Worm (Caenorhabditis elegans) whole organism, young adult: ENCODE measurements around the gene ZK1098.3.

Source experiments
- B0035.1 ChIP-seq: sonication (generic microtip); optimal IDR thresholded peaks from 2 replicates; lab custom pipeline; 2016; ENCODE audit warnings: missing genetic modification characterization, mild to moderate bottlenecking, missing compliant biosample characterization, missing genotype, missing genetic modification reagents
- B0261.1 ChIP-seq: sonication (generic microtip); optimal IDR thresholded peaks from 2 replicates; lab custom pipeline; 2016; ENCODE audit warnings: mild to moderate bottlenecking, missing genetic modification characterization, moderate library complexity, missing compliant biosample characterization
- C17E4.6 ChIP-seq: fragments of 200-800 bp; sonication (Bioruptor generic); IDR thresholded peaks from 2 replicates; pipeline ENCODE4 v1.3.6; 2022; ENCODE audit warnings: missing genetic modification reagents, missing genetic modification characterization, missing compliant biosample characterization
- D2030.7 ChIP-seq: fragments of 200-800 bp; sonication (Bioruptor generic); IDR thresholded peaks from 2 replicates; pipeline ENCODE4 v1.3.6; 2022; ENCODE audit warnings: missing genetic modification reagents, missing genetic modification characterization, missing compliant biosample characterization
- F22D6.2 ChIP-seq: sonication (generic microtip); optimal IDR thresholded peaks from 2 replicates; lab custom pipeline; 2016; ENCODE audit warnings: mild to moderate bottlenecking, missing genetic modification characterization, missing compliant biosample characterization
- F23B12.7 ChIP-seq: sonication (generic microtip); optimal IDR thresholded peaks from 2 replicates; lab custom pipeline; 2017; ENCODE audit warnings: missing genetic modification characterization, mild to moderate bottlenecking, missing compliant biosample characterization, antibody characterized with exemption, moderate library complexity; ENCODE audit not compliant: insufficient read depth
- F52B5.7 ChIP-seq: sonication (generic microtip); optimal IDR thresholded peaks from 2 replicates; lab custom pipeline; 2016; ENCODE audit warnings: mild to moderate bottlenecking, missing genetic modification characterization, missing compliant biosample characterization
- F57C9.4 ChIP-seq: sonication (generic microtip); optimal IDR thresholded peaks from 2 replicates; lab custom pipeline; 2017; ENCODE audit warnings: mild to moderate bottlenecking, missing genetic modification characterization, missing compliant biosample characterization
- K12H6.12 ChIP-seq: fragments of 200-800 bp; sonication (Bioruptor generic); optimal IDR thresholded peaks from 2 replicates; lab custom pipeline; 2018; ENCODE audit warnings: mild to moderate bottlenecking, missing genetic modification characterization, missing compliant biosample characterization
- T07F8.4 ChIP-seq: sonication (generic microtip); optimal IDR thresholded peaks from 2 replicates; lab custom pipeline; 2016; ENCODE audit warnings: mild to moderate bottlenecking, missing genetic modification characterization, moderate library complexity, missing compliant biosample characterization
- T26A5.8 ChIP-seq: sonication (generic microtip); optimal IDR thresholded peaks from 2 replicates; lab custom pipeline; 2016; ENCODE audit warnings: missing genetic modification characterization, missing compliant biosample characterization
- Y53G8AR.9 ChIP-seq: fragments of 200-800 bp; sonication (Bioruptor generic); conservative IDR thresholded peaks from 2 replicates; pipeline ENCODE4 v1.3.6; 2022; ENCODE audit warnings: missing genetic modification reagents, missing genetic modification characterization, missing compliant biosample characterization
- Y95B8A.8 ChIP-seq: fragments of 200-800 bp; sonication (Bioruptor generic); IDR thresholded peaks from 2 replicates; pipeline ENCODE4 v1.3.6; 2022; ENCODE audit warnings: missing genetic modification reagents, missing genetic modification characterization, missing compliant biosample characterization
- attf-3 ChIP-seq: fragments of 200-800 bp; sonication (Bioruptor generic); conservative IDR thresholded peaks from 2 replicates; pipeline ENCODE4 v1.3.6; 2022; ENCODE audit warnings: missing genetic modification reagents, missing genetic modification characterization, missing compliant biosample characterization
- attf-5 ChIP-seq: fragments of 200-800 bp; sonication (Bioruptor generic); optimal IDR thresholded peaks from 2 replicates; lab custom pipeline; 2018; ENCODE audit warnings: mild to moderate bottlenecking, missing genetic modification characterization, missing compliant biosample characterization
- ccch-3 ChIP-seq: fragments of 200-800 bp; sonication (Bioruptor generic); optimal IDR thresholded peaks from 2 replicates; lab custom pipeline; 2018; ENCODE audit warnings: mild to moderate bottlenecking, missing genetic modification characterization, missing compliant biosample characterization
- cebp-1 ChIP-seq, 2 experiments: fragments of 200-800 bp in 1 of 2; sonication (Bioruptor generic) in 1 of 2; sonication (generic microtip) in 1 of 2; IDR thresholded peaks in 1 of 2; optimal IDR thresholded peaks in 1 of 2; 2 replicates each; pipeline versions ENCODE4 v1.3.6 to Lab custom; 2017 to 2022; ENCODE audit warnings: missing compliant biosample characterization in 2 of 2, missing genetic modification characterization in 2 of 2, mild to moderate bottlenecking in 1 of 2, missing genetic modification reagents in 1 of 2, moderate library complexity in 1 of 2
- ceh-58 ChIP-seq: fragments of 200-800 bp; sonication (Bioruptor generic); IDR thresholded peaks from 2 replicates; pipeline ENCODE4 v1.3.6; 2022; ENCODE audit warnings: missing genetic modification characterization, missing compliant biosample characterization
- ets-4 ChIP-seq: fragments of 200-800 bp; sonication (Bioruptor generic); optimal IDR thresholded peaks from 2 replicates; lab custom pipeline; 2018; ENCODE audit warnings: mild to moderate bottlenecking, missing genetic modification characterization, missing compliant biosample characterization
- him-1 ChIP-seq: sonication (generic microtip); optimal IDR thresholded peaks from 2 replicates; lab custom pipeline; 2016; ENCODE audit warnings: missing genotype, missing genetic modification reagents, missing genetic modification characterization, missing compliant biosample characterization
- hsf-1 ChIP-seq: fragments of 200-800 bp; sonication (Bioruptor generic); IDR thresholded peaks from 2 replicates; pipeline ENCODE4 v1.3.6; 2022; ENCODE audit warnings: missing genetic modification reagents, missing genetic modification characterization, missing compliant biosample characterization
- lin-35 ChIP-seq, 3 experiments: fragments of 150-350 bp in 2 of 3; sonication (generic microtip) in 1 of 3; optimal IDR thresholded peaks; 2 replicates each; lab custom pipeline; 2014 to 2018; ENCODE audit warnings: missing biosample characterization in 3 of 3, missing genetic modification characterization in 3 of 3, missing genetic modification reagents in 3 of 3
- lir-1 ChIP-seq: fragments of 200-800 bp; sonication (Bioruptor generic); conservative IDR thresholded peaks from 2 replicates; pipeline ENCODE4 v1.3.6; 2022; ENCODE audit warnings: missing genetic modification reagents, missing genetic modification characterization, missing compliant biosample characterization
- madf-3 ChIP-seq: fragments of 200-800 bp; sonication (Bioruptor generic); IDR thresholded peaks from 2 replicates; pipeline ENCODE4 v1.3.6; 2022; ENCODE audit warnings: missing genetic modification reagents, missing genetic modification characterization, missing compliant biosample characterization
- nfya-2 ChIP-seq: fragments of 200-800 bp; sonication (Bioruptor generic); IDR thresholded peaks from 2 replicates; pipeline ENCODE4 v1.3.6; 2022; ENCODE audit warnings: missing genetic modification reagents, missing genetic modification characterization, missing compliant biosample characterization
- nhr-179 ChIP-seq: sonication (generic microtip); optimal IDR thresholded peaks from 2 replicates; lab custom pipeline; 2016; ENCODE audit warnings: mild to moderate bottlenecking, missing genetic modification characterization, missing compliant biosample characterization
- nhr-80 ChIP-seq: sonication (generic microtip); optimal IDR thresholded peaks from 2 replicates; lab custom pipeline; 2016; ENCODE audit warnings: missing genetic modification characterization, missing compliant biosample characterization
- nhr-90 ChIP-seq: sonication (generic microtip); optimal IDR thresholded peaks from 2 replicates; lab custom pipeline; 2016; ENCODE audit warnings: missing genotype, mild to moderate bottlenecking, missing genetic modification characterization, missing compliant biosample characterization
- rcor-1 ChIP-seq: fragments of 200-800 bp; sonication (Bioruptor generic); IDR thresholded peaks from 2 replicates; pipeline ENCODE4 v1.3.6; 2022; ENCODE audit warnings: missing genetic modification reagents, missing genetic modification characterization, missing compliant biosample characterization
- rec-8 ChIP-seq, 2 experiments: sonication (generic microtip); optimal IDR thresholded peaks; 2 replicates each; lab custom pipeline; 2016; ENCODE audit warnings: mild to moderate bottlenecking in 2 of 2, missing genetic modification characterization in 2 of 2, missing genetic modification reagents in 2 of 2, missing genotype in 2 of 2, missing biosample characterization in 1 of 2, missing compliant biosample characterization in 1 of 2, moderate library complexity in 1 of 2
- sea-2 ChIP-seq: fragments of 200-800 bp; sonication (Bioruptor generic); IDR thresholded peaks from 2 replicates; pipeline ENCODE4 v1.3.6; 2022; ENCODE audit warnings: missing genetic modification characterization, missing compliant biosample characterization
- snpc-1.1 ChIP-seq: sonication (generic microtip); optimal IDR thresholded peaks from 2 replicates; lab custom pipeline; 2017; ENCODE audit warnings: missing genetic modification characterization, mild to moderate bottlenecking, missing compliant biosample characterization, antibody characterized with exemption, moderate library complexity, missing genotype, missing genetic modification reagents; ENCODE audit not compliant: insufficient read depth
- snpc-3.4 ChIP-seq: sonication (generic microtip); optimal IDR thresholded peaks from 2 replicates; lab custom pipeline; 2017; ENCODE audit warnings: missing genetic modification characterization, mild to moderate bottlenecking, missing compliant biosample characterization, antibody characterized with exemption, moderate library complexity, missing genotype, missing genetic modification reagents
- snpc-4 ChIP-seq, 5 experiments: fragments of 150-350 bp in 1 of 5; sonication (generic microtip) in 4 of 5; optimal IDR thresholded peaks; 2 replicates each; lab custom pipeline; 2014 to 2018; ENCODE audit warnings: missing genetic modification characterization in 5 of 5, missing biosample characterization in 3 of 5, antibody characterized with exemption in 2 of 5, mild to moderate bottlenecking in 2 of 5, missing compliant biosample characterization in 2 of 5, missing genotype in 2 of 5, moderate library complexity in 2 of 5, missing genetic modification reagents in 1 of 5
- unc-130 ChIP-seq: sonication (generic microtip); optimal IDR thresholded peaks from 2 replicates; lab custom pipeline; 2016; ENCODE audit warnings: missing genetic modification reagents, missing genetic modification characterization, missing compliant biosample characterization
- xnd-1 ChIP-seq: sonication (generic microtip); optimal IDR thresholded peaks from 2 replicates; lab custom pipeline; 2016; ENCODE audit warnings: missing genotype, missing genetic modification reagents, missing genetic modification characterization, missing compliant biosample characterization
- ztf-26 ChIP-seq: sonication (generic microtip); optimal IDR thresholded peaks from 2 replicates; lab custom pipeline; 2017; ENCODE audit warnings: missing genetic modification characterization, missing compliant biosample characterization

Gene ZK1098.3

DNA sequence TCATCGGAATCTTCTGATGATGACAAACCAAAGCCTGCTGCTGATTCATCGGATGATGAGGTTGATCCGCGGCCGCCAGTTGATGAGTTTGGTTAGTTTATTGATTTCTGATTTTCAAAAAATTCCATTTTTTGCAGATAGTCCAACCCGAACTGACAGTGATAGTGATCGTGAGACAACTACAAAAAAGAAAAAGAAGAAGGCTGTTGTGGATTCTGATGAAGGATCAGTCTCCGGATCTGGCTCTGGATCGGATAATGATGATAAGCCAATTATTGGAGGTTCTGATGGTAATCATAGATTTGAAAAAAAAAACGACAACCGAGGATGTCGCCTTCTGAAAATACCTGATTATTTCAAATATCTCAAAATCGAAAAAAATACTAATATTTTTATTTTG lies 42.4 kb downstream of the ZK1098.3 start:
- TF ChIP-seq F52B5.7 (tag; lab: Kevin White, UChicago) (no peak), B0261.1 (no peak)

DNA sequence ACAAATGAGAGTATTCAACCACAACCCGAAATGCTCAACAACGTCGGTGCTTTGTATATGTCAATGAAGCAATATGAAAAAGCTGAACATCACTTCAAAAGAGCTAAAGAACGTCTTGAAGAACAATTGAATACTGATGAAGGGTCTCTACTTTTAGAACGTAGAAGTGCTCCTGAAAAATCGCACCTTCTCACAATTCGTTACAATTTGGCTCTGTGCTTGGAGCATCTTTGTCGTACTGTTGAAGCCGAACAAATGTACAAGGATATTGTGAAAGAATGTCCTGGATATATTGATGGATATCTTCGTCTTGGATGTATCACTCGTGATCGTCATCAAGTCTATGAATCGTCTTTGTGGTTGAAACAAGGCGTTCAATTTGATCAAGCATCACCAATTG lies 44.3 kb downstream of the ZK1098.3 start:
- TF ChIP-seq lin-35 (GFP tag; optimal IDR thresholded peaks at IDR 0.05; lab: Kevin White, UChicago) (no peak), attf-5 (GFP tag; lab: Kevin White, UChicago) (no peak), K12H6.12 (tag; lab: Kevin White, UChicago) (no peak), F23B12.7 (tag; lab: Kevin White, UChicago) (no peak), attf-3 (no peak), nhr-80 (no peak), madf-3 (no peak), snpc-1.1 (no peak), sea-2 (GFP tag; lab: Robert Waterston, UW) (no peak), snpc-4 (GFP tag; optimal IDR thresholded peaks at IDR 0.05; lab: Kevin White, UChicago) (no peak), snpc-4 (tag; optimal IDR thresholded peaks at IDR 0.05; lab: Kevin White, UChicago) (no peak), F57C9.4 (no peak), Y95B8A.8 (GFP tag; lab: Robert Waterston, UW) (no peak), nhr-179 (tag; lab: Kevin White, UChicago) (no peak), T26A5.8 (tag; lab: Kevin White, UChicago) (no peak), ceh-58 (GFP tag; lab: Robert Waterston, UW) (no peak), lir-1 (GFP tag; lab: Robert Waterston, UW) (no peak), C17E4.6 (GFP tag; lab: Robert Waterston, UW) (no peak), rcor-1 (GFP tag; lab: Robert Waterston, UW) (no peak), ztf-26 (tag; lab: Kevin White, UChicago) (no peak)
- TF ChIP-seq, all 124 proteins: peak for 0

DNA sequence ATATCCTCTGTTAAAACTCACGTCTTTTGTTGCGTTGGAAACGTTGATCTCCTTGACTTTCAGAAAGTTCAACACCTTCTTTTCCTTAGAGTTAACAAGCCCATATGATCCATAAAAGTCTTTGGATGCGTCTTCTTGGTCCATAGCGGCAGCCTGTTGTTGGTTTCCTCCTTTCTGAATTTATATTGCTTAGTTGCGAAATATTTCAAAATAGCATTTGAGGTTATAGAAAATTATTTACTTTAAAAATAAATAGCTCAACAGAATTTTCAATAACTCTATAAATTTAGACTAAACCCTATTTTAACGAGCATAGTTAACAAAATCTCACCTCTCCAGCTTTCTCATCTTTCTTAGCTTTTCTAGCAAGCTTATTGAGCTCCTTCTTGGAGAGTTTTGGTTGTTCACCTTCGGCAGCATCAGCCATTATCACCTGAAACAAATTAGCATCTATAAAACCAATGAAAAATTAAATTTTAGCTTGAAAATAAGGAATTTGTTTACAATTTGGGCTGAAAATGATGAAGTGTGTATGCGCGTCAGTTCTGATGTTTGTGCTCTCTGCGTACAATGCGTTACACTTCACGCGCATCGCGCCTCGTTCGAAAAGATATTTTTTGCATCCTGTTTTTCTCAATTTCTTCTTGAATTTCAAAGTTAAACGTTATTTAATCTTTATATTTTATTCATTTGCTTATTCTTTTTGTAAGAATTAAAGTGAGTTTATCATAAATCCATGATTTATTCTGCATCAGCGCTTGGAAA lies 47.5 kb downstream of the ZK1098.3 start, which contains the start of the genes dars-1 and ctr-9:
Gene dars-1, minus strand, starts transcription at position 433 of the 765 bp plus-strand sequence.
Gene ctr-9, plus strand, starts transcription at position 614 of the 765 bp plus-strand sequence.
- TF ChIP-seq cebp-1 (GFP tag; IDR thresholded peaks at IDR 0.05; lab: Robert Waterston, UW) (peak; percentile 30; the same call in 1 of the 2 replicates), cebp-1 (tag; optimal IDR thresholded peaks at IDR 0.05; lab: Kevin White, UChicago) (peak; percentile 87), Y53G8AR.9 (GFP tag; lab: Robert Waterston, UW) (0 out of 2 replicates have a peak, but pooled peaks have one; percentile 42), F23B12.7 (tag; lab: Kevin White, UChicago) (no peak), snpc-3.4 (peak; percentile 0), nfya-2 (GFP tag; lab: Robert Waterston, UW) (no peak)

DNA sequence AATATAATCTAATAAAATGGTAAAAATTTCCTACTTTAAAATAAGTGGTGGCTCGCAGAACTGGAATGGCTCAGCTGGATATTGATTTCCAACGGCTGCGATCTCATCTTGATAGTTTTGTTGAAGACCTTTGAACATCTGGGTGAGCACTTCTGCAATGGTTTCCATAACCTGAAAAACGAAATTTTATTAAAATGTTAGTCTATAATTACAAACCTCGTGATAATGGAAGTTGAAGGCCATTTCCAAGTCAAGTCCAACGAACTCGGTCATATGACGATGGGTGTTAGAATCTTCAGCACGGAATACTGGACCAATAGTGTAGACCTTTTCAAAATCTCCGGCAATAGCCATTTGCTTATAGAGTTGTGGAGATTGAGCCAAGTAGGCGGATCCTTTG lies 48.7 kb downstream of the ZK1098.3 start:
- TF ChIP-seq ccch-3 (GFP tag; lab: Kevin White, UChicago) (no peak), hsf-1 (no peak), D2030.7 (GFP tag; lab: Robert Waterston, UW) (no peak), ztf-26 (tag; lab: Kevin White, UChicago) (no peak), nhr-90 (no peak), rec-8 (tag; optimal IDR thresholded peaks at IDR 0.05; lab: Kevin White, UChicago) (no peak), cebp-1 (GFP tag; IDR thresholded peaks at IDR 0.05; lab: Robert Waterston, UW) (no peak), cebp-1 (tag; optimal IDR thresholded peaks at IDR 0.05; lab: Kevin White, UChicago) (no peak), F22D6.2 (tag; lab: Kevin White, UChicago) (no peak), rcor-1 (GFP tag; lab: Robert Waterston, UW) (no peak), him-1 (tag; lab: Kevin White, UChicago) (no peak), xnd-1 (tag; lab: Kevin White, UChicago) (no peak), ets-4 (GFP tag; lab: Kevin White, UChicago) (no peak), unc-130 (GFP tag; lab: Kevin White, UChicago) (no peak), B0035.1 (tag; lab: Kevin White, UChicago) (no peak), T07F8.4 (no peak), madf-3 (no peak)
